Fruit fly (Drosophila melanogaster): Measurements from ENCODE around the gene Obp19c.

Gene Obp19c

dm6 chrX:20394066-20394913 lies 24.5 kb downstream of the Obp19c start, which contains the start of gene HERC2 (continued):
- TF ChIP-seq CG6808 (GFP tag; optimal IDR thresholded peaks at IDR 0.05) (no peak), CG8632 (GFP tag; optimal IDR thresholded peaks at IDR 0.05) (peak; percentile 7), Smox (GFP tag; optimal IDR thresholded peaks at IDR 0.05) (peak; percentile 56), fd85E (GFP tag; optimal IDR thresholded peaks at IDR 0.05) (no peak), cyc (GFP tag; optimal IDR thresholded peaks at IDR 0.05) (peak; percentile 71), Eip75B (GFP tag; optimal IDR thresholded peaks at IDR 0.05) (peak; percentile 49), CG34406 (GFP tag; optimal IDR thresholded peaks at IDR 0.05) (peak; percentile 7), CG31627 (GFP tag; optimal IDR thresholded peaks at IDR 0.05) (peak; percentile 64), CG6276 (GFP tag; optimal IDR thresholded peaks at IDR 0.05) (no peak), CG8119 (GFP tag; IDR thresholded peaks at IDR 0.05) (no peak), ss (GFP tag; optimal IDR thresholded peaks at IDR 0.05) (no peak), Met (GFP tag; optimal IDR thresholded peaks at IDR 0.05) (peak; percentile 61), Eip78C (GFP tag) (peak; percentile 87), spab (GFP tag; optimal IDR thresholded peaks at IDR 0.05) (no peak), CG11902 (GFP tag; optimal IDR thresholded peaks at IDR 0.05) (peak; percentile 18), Sox14 (GFP tag; optimal IDR thresholded peaks at IDR 0.05) (peak; percentile 24), OdsH (GFP tag; optimal IDR thresholded peaks at IDR 0.05) (no peak), CG9139 (GFP tag; optimal IDR thresholded peaks at IDR 0.05) (no peak), fd59A (GFP tag; optimal IDR thresholded peaks at IDR 0.05) (no peak), achi (GFP tag; optimal IDR thresholded peaks at IDR 0.05) (no peak), Lpt (GFP tag; optimal IDR thresholded peaks at IDR 0.05) (no peak), Hr39 (GFP tag; optimal IDR thresholded peaks at IDR 0.05) (peak; percentile 70), Blimp-1 (GFP tag; optimal IDR thresholded peaks at IDR 0.05) (no peak), lz (GFP tag; optimal IDR thresholded peaks at IDR 0.05) (peak; percentile 59), pdm3 (GFP tag; optimal IDR thresholded peaks at IDR 0.05) (peak; percentile 67), CG7368 (GFP tag; optimal IDR thresholded peaks at IDR 0.05) (no peak), acj6 (GFP tag; optimal IDR thresholded peaks at IDR 0.05) (no peak), CG10669 (GFP tag; optimal IDR thresholded peaks at IDR 0.05) (no peak), CG6163 (GFP tag; IDR thresholded peaks at IDR 0.05) (peak; percentile 51; the same call in 2 of the 3 replicates), Ets21C (GFP tag; optimal IDR thresholded peaks at IDR 0.05) (peak; percentile 59), svp (GFP tag) (peak; percentile 80), Sox102F (GFP tag; optimal IDR thresholded peaks at IDR 0.05) (peak; percentile 40), Gug (GFP tag; IDR thresholded peaks at IDR 0.05) (peak; percentile 37; the same call in 1 of the 2 replicates)

dm6 chrX:20393580-20393979 lies 25.2 kb downstream of the Obp19c start, which contains the start of gene Syx16:
Gene Syx16, minus strand, starts transcription at chrX:20393751.
- TF ChIP-seq CG8319 (GFP tag; optimal IDR thresholded peaks at IDR 0.05), result no peak
- TF ChIP-seq achi (GFP tag; optimal IDR thresholded peaks at IDR 0.05), result peak; percentile 29

dm6 chrX:20391230-20391629 lies 27.5 kb downstream of the Obp19c start:
- TF ChIP-seq CG15336 (GFP tag; IDR thresholded peaks at IDR 0.05) (no peak), dsx (GFP tag; optimal IDR thresholded peaks at IDR 0.05; ENCODE audit: poor library complexity, severe bottlenecking) (peak; percentile 24), Eip78C (GFP tag) (peak; percentile 27), Sox14 (GFP tag; optimal IDR thresholded peaks at IDR 0.05) (peak; percentile 71), Sox15 (GFP tag; optimal IDR thresholded peaks at IDR 0.05) (no peak)
